Fruit fly (Drosophila melanogaster): Measurements from ENCODE around the gene CG42245.

CG42245 gene

DNA sequence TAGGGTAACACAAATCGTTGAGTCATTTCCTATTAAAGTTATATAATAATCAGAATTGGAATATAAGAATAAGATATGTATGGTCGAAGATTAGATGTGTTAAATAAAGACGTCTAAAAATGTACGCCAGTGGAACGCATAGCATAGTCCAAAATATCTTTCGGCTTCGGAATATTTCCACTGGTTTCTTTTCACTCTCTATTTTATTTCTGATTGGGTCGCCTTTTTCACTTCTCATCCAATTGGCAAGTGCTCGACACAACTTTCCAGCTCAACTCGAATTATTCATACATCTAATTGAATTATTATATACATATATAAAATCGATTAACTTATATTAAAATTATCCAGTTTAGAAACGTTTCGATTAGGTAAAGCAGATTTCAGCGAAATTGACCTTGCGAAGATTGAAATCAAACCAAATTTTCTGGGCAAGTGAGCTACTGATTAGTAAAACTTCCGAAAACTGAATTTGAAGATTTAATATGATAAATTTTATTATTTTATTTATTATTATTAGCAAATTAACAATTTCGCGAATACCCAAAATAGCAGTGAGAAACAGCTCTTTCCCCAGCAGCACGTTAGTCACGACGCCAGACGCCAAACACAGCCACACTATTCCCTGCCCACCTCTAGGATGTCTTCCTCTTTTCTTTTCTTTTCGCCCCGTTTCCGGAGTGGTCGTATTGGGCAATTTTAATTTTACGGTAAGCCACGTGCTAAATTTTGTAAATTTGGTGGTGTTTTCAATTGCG lies 44.5 kb upstream of the CG42245 start, which contains the start of gene RpL8 (continued):
- TF ChIP-seq CG15073 (GFP tag; optimal IDR thresholded peaks at IDR 0.05) (no peak), HmgZ (tag; optimal IDR thresholded peaks at IDR 0.05) (peak; percentile 68), Jarid2 (GFP tag; optimal IDR thresholded peaks at IDR 0.05) (peak; percentile 65), inv (GFP tag; IDR thresholded peaks at IDR 0.05; ENCODE audit: partially characterized antibody) (peak; percentile 64), Nf-YB (GFP tag; optimal IDR thresholded peaks at IDR 0.05) (peak; percentile 63), CG13287 (GFP tag; IDR thresholded peaks at IDR 0.05; ENCODE audit: partially characterized antibody) (peak; percentile 61), exex (tag; optimal IDR thresholded peaks at IDR 0.05) (peak; percentile 52), dimm (GFP tag; IDR thresholded peaks at IDR 0.05) (peak; percentile 66), shn (GFP tag; optimal IDR thresholded peaks at IDR 0.05) (peak; percentile 62), Nf-YC (tag; optimal IDR thresholded peaks at IDR 0.05) (peak; percentile 54), ems (GFP tag; optimal IDR thresholded peaks at IDR 0.05) (peak; percentile 62), CG33557 (GFP tag; optimal IDR thresholded peaks at IDR 0.05) (peak; percentile 70), Fer2 (tag; optimal IDR thresholded peaks at IDR 0.05) (peak; percentile 55), en (GFP tag; optimal IDR thresholded peaks at IDR 0.05) (peak; percentile 54), CG13894 (tag; optimal IDR thresholded peaks at IDR 0.05) (peak; percentile 72), GATAe (GFP tag; conservative IDR thresholded peaks at IDR 0.05) (0 out of 2 replicates have a peak, but pooled peaks have one; percentile 10), wdn (GFP tag; IDR thresholded peaks at IDR 0.05) (peak; percentile 55), wek (GFP tag; optimal IDR thresholded peaks at IDR 0.05) (peak; percentile 91), CG14710 (tag; optimal IDR thresholded peaks at IDR 0.05) (peak; percentile 71), scrt (GFP tag; optimal IDR thresholded peaks at IDR 0.05) (peak; percentile 83), gce (GFP tag; IDR thresholded peaks at IDR 0.05) (peak; percentile 89; the same call in 2 of the 3 replicates), CG30431 (GFP tag; optimal IDR thresholded peaks at IDR 0.05) (peak; percentile 60), CG16863 (GFP tag; optimal IDR thresholded peaks at IDR 0.05) (peak; percentile 67), CG17568 (GFP tag; optimal IDR thresholded peaks at IDR 0.05) (peak; percentile 91), CG16813 (GFP tag; IDR thresholded peaks at IDR 0.05; ENCODE audit: partially characterized antibody) (peak; percentile 78), CG7372 (GFP tag; IDR thresholded peaks at IDR 0.05) (peak; percentile 48), Opbp (GFP tag; IDR thresholded peaks at IDR 0.05; ENCODE audit: partially characterized antibody) (peak; percentile 66; the same call in 1 of the 3 replicates), ap (GFP tag; IDR thresholded peaks at IDR 0.05) (peak; percentile 63), CG8359 (GFP tag; optimal IDR thresholded peaks at IDR 0.05; ENCODE audit: borderline replicate concordance) (peak; percentile 49), chn (GFP tag; optimal IDR thresholded peaks at IDR 0.05) (peak; percentile 47), Dref (GFP tag; IDR thresholded peaks at IDR 0.05) (peak; percentile 55), CG6175 (GFP tag; IDR thresholded peaks at IDR 0.05) (peak; percentile 67; the same call in 2 of the 3 replicates), CG10565 (GFP tag; optimal IDR thresholded peaks at IDR 0.05) (peak; percentile 49), CG13775 (GFP tag; optimal IDR thresholded peaks at IDR 0.05) (peak; percentile 90), CG4360 (GFP tag; IDR thresholded peaks at IDR 0.05) (peak; percentile 52; the same call in 1 of the 2 replicates), sc (optimal IDR thresholded peaks at IDR 0.05) (no peak), sc (GFP tag; optimal IDR thresholded peaks at IDR 0.05) (peak; percentile 62), ab (GFP tag; optimal IDR thresholded peaks at IDR 0.05) (no peak), Pdp1 (GFP tag; optimal IDR thresholded peaks at IDR 0.05) (peak; percentile 63 to 66), wor (GFP tag; IDR thresholded peaks at IDR 0.05) (no peak), CG4282 (GFP tag; optimal IDR thresholded peaks at IDR 0.05) (peak; percentile 25), CG4707 (GFP tag; optimal IDR thresholded peaks at IDR 0.05) (peak; percentile 92), CG12769 (tag; optimal IDR thresholded peaks at IDR 0.05) (peak; percentile 79), Mes4 (GFP tag; optimal IDR thresholded peaks at IDR 0.05) (peak; percentile 94), E2f2 (GFP tag; IDR thresholded peaks at IDR 0.05) (peak; percentile 47), CG3065 (GFP tag; optimal IDR thresholded peaks at IDR 0.05) (peak; percentile 64), CG11398 (GFP tag; optimal IDR thresholded peaks at IDR 0.05) (peak; percentile 80), CG1233 (GFP tag; optimal IDR thresholded peaks at IDR 0.05) (peak; percentile 85)
